Fruit fly (Drosophila melanogaster): Measurements from ENCODE around the gene mRpS31.

- TF ChIP-seq CG7045 (GFP tag; optimal IDR thresholded peaks at IDR 0.05) = no peak
- TF ChIP-seq ovo (GFP tag; optimal IDR thresholded peaks at IDR 0.05) = no peak
These were observed 11.1 kb downstream of the mRpS31 start for dm6 chr3L:16015765-16016760.

Measured in whole organism, adult.